Fruit fly (Drosophila melanogaster): ENCODE data around the gene CG10680.

DNA sequence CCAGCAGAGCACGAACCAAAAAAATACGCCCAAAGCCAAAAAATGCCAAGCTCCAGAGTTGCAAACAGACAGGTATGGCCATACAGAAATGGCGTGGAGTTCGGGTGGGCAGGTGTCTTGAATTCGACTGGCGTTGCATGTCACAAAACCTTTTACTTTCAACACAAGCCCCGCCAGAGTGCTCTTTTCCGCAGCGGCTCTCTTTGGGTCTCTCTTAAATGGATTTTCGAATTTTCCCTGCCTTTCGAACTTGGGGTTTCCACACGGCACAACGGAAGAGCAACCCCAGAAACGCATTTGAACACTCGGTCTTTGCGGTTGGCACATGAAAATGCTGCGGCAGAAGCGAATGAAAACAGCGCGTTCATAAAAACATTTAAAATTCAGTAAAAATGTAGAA is 46.1 kb upstream of the CG10680 start:
- TF ChIP-seq acj6 (GFP tag; optimal IDR thresholded peaks at IDR 0.05) (no peak), CG7368 (GFP tag; optimal IDR thresholded peaks at IDR 0.05) (no peak), fd59A (GFP tag; optimal IDR thresholded peaks at IDR 0.05) (no peak), CG3032 (tag; optimal IDR thresholded peaks at IDR 0.05) (no peak)
